Fruit fly (Drosophila melanogaster): ENCODE results near the gene CG7130.

Gene CG7130

DNA sequence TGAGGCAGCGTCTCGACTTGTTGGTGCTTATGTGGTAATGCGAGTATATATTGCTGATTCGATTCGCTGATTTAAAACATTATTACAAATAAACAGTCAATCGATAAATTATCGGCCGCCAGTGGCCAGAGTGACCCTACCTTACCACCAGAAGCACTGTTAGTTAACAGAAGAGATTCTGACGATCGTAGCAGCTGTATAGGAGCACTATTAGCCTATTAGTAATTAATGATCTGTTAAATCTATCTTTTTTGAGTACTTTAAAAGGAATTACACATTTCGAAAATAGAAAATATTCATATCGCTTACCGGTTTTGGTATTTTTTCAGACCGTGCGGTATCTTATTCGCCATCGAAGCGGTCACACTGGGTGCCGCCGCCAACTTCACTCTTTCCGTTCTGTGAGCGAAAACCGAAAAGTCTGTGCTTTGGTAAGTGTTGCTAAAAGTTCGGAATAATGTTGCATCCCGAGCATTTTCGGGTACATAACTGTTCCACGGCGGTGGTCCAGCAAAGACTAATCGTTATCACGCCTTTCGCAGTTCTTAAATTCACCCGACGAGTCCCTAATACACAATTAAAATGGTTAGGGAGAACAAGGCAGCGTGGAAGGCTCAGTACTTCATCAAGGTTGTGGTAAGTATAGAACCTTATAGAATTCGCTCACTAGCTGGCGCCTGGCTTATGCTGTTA is at the start of gene CG7130, which contains the start of gene RpLP0 (continued):
- TF ChIP-seq CG13296 (GFP tag; optimal IDR thresholded peaks at IDR 0.05) (peak; percentile 95), pho (GFP tag; optimal IDR thresholded peaks at IDR 0.05) (peak; percentile 91), CG6765 (GFP tag; optimal IDR thresholded peaks at IDR 0.05) (peak; percentile 97), tgo (GFP tag; IDR thresholded peaks at IDR 0.05) (peak; percentile 75), Dfd (GFP tag; optimal IDR thresholded peaks at IDR 0.05) (no peak), CG14014 (GFP tag; IDR thresholded peaks at IDR 0.05) (peak; percentile 80), CG34422 (GFP tag; IDR thresholded peaks at IDR 0.05) (peak; percentile 79), dmrt11E (tag; optimal IDR thresholded peaks at IDR 0.05) (peak; percentile 84), CG9817 (tag; optimal IDR thresholded peaks at IDR 0.05) (peak; percentile 85), CG18262 (tag; optimal IDR thresholded peaks at IDR 0.05) (peak; percentile 81), tup (GFP tag; optimal IDR thresholded peaks at IDR 0.05) (peak; percentile 71), E2f1 (GFP tag; IDR thresholded peaks at IDR 0.05) (peak; percentile 84), B-H1 (GFP tag; IDR thresholded peaks at IDR 0.05) (peak; percentile 65; the same call in 1 of the 3 replicates), MBD-R2 (GFP tag; IDR thresholded peaks at IDR 0.05) (peak; percentile 69), CTCF (GFP tag; optimal IDR thresholded peaks at IDR 0.05) (peak; percentile 68), CG10543 (GFP tag; optimal IDR thresholded peaks at IDR 0.05) (peak; percentile 96), tna (GFP tag; IDR thresholded peaks at IDR 0.05; ENCODE audit: partially characterized antibody) (no peak), Sry-δ (GFP tag; optimal IDR thresholded peaks at IDR 0.05) (peak; percentile 82), Mrtf (GFP tag; IDR thresholded peaks at IDR 0.05) (peak; percentile 64; the same call in 1 of the 3 replicates), Opbp (GFP tag; IDR thresholded peaks at IDR 0.05; ENCODE audit: partially characterized antibody) (peak; percentile 99), gcm (GFP tag; optimal IDR thresholded peaks at IDR 0.05) (peak; percentile 87), onecut (GFP tag; IDR thresholded peaks at IDR 0.05) (peak; percentile 93), cato (GFP tag; optimal IDR thresholded peaks at IDR 0.05; ENCODE audit: borderline replicate concordance) (peak; percentile 82), gce (GFP tag; IDR thresholded peaks at IDR 0.05) (peak; percentile 89), Stat92E (GFP tag; optimal IDR thresholded peaks at IDR 0.05) (peak in 1 of 3 experiments; percentile 63), Drgx (GFP tag; IDR thresholded peaks at IDR 0.05) (0 out of 2 replicates have a peak, but pooled peaks have one; percentile 19), otp (GFP tag; IDR thresholded peaks at IDR 0.05) (peak; percentile 95), zfh1 (GFP tag; IDR thresholded peaks at IDR 0.05) (peak; percentile 91), nmo (GFP tag; optimal IDR thresholded peaks at IDR 0.05) (peak; percentile 89), da (GFP tag; optimal IDR thresholded peaks at IDR 0.05) (peak; percentile 91), sima (GFP tag; optimal IDR thresholded peaks at IDR 0.05) (peak; percentile 87), emc (GFP tag; optimal IDR thresholded peaks at IDR 0.05) (peak; percentile 90), Dll (GFP tag; IDR thresholded peaks at IDR 0.05; ENCODE audit: partially characterized antibody) (peak; percentile 71; the same call in 3 of the 4 replicates), Hr78 (GFP tag; optimal IDR thresholded peaks at IDR 0.05) (peak in 1 of 2 experiments; percentile 49), CG11504 (tag; optimal IDR thresholded peaks at IDR 0.05) (peak; percentile 83), Jarid2 (GFP tag; optimal IDR thresholded peaks at IDR 0.05) (peak; percentile 84), Atf-2 (GFP tag; optimal IDR thresholded peaks at IDR 0.05) (peak; percentile 88), Dref (GFP tag; IDR thresholded peaks at IDR 0.05) (peak; percentile 64), CG14710 (tag; optimal IDR thresholded peaks at IDR 0.05) (peak; percentile 95), bab2 (GFP tag; optimal IDR thresholded peaks at IDR 0.05) (peak; percentile 83), bcd (GFP tag; optimal IDR thresholded peaks at IDR 0.05) (peak; percentile 96), CG2202 (tag; optimal IDR thresholded peaks at IDR 0.05) (peak; percentile 92), Ptx1 (GFP tag; IDR thresholded peaks at IDR 0.05) (peak; percentile 82), CG16863 (GFP tag; optimal IDR thresholded peaks at IDR 0.05) (peak; percentile 87), CG13624 (GFP tag; optimal IDR thresholded peaks at IDR 0.05) (peak; percentile 95), GATAe (GFP tag; conservative IDR thresholded peaks at IDR 0.05) (no peak), shn (GFP tag; optimal IDR thresholded peaks at IDR 0.05) (peak; percentile 90), CG11247 (GFP tag; IDR thresholded peaks at IDR 0.05) (peak; percentile 84), esg (GFP tag; conservative IDR thresholded peaks at IDR 0.05) (peak; percentile 50)

All from whole organism, embryonic.